Fruit fly (Drosophila melanogaster) whole organism, wandering third instar larva: Measurements from ENCODE around the gene CG15544.

Source experiments
- CG9705 ChIP-seq: fragments of 200-800 bp; sonication (Bioruptor generic); optimal IDR thresholded peaks from 2 replicates; lab custom pipeline; 2018; ENCODE audit warnings: missing biosample characterization, mild to moderate bottlenecking, missing genetic modification characterization
- CrebA ChIP-seq: fragments of 200-800 bp; sonication (Bioruptor generic); optimal IDR thresholded peaks from 2 replicates; lab custom pipeline; 2016; ENCODE audit warnings: missing biosample characterization, mild to moderate bottlenecking, missing genetic modification characterization, borderline replicate concordance
- Dif ChIP-seq: fragments of 200-275, 200-300 bp; sonication (Bioruptor generic); optimal IDR thresholded peaks from 2 replicates; lab custom pipeline; 2018; ENCODE audit warnings: missing biosample characterization, missing genetic modification characterization; ENCODE audit not compliant: partially characterized antibody
- HLH106 ChIP-seq: fragments of 200-800 bp; optimal IDR thresholded peaks from 3 replicates; lab custom pipeline; 2019; ENCODE audit warnings: missing biosample characterization, mild to moderate bottlenecking, missing genetic modification characterization, moderate library complexity
- Hnf4 ChIP-seq: fragments of 200-800 bp; sonication (Bioruptor generic); optimal IDR thresholded peaks from 2 replicates; lab custom pipeline; 2016; ENCODE audit warnings: missing biosample characterization, mild to moderate bottlenecking, missing genetic modification characterization
- Jra ChIP-seq: sonication (Bioruptor generic); optimal IDR thresholded peaks from 2 replicates; lab custom pipeline; 2016; ENCODE audit warnings: missing biosample characterization, missing genetic modification characterization
- Mio ChIP-seq: sonication (Bioruptor generic); optimal IDR thresholded peaks from 2 replicates; lab custom pipeline; 2016; ENCODE audit warnings: missing biosample characterization, missing genetic modification characterization
- Myc ChIP-seq: fragments of >200 bp; optimal IDR thresholded peaks from 2 replicates; lab custom pipeline; 2017
- N ChIP-seq: fragments of >200 bp; optimal IDR thresholded peaks from 2 replicates; lab custom pipeline; 2018; ENCODE audit warnings: missing biosample characterization, missing external identifiers, missing genetic modification characterization
- Vsx2 ChIP-seq: fragments of 200-300, 225-300 bp; sonication (Bioruptor generic); optimal IDR thresholded peaks from 2 replicates; lab custom pipeline; 2018; ENCODE audit warnings: missing biosample characterization, missing genetic modification characterization; ENCODE audit not compliant: partially characterized antibody
- brk ChIP-seq: fragments of 200-800 bp; sonication (Bioruptor generic); optimal IDR thresholded peaks from 2 replicates; lab custom pipeline; 2016; ENCODE audit warnings: missing biosample characterization, mild to moderate bottlenecking, missing genetic modification characterization
- dl ChIP-seq, 2 experiments: fragments of 175-275, 200-275 bp in 1 of 2; fragments of 200-275 bp in 1 of 2; sonication (Bioruptor generic); optimal IDR thresholded peaks; lab custom pipeline; 2018; ENCODE audit warnings: mild to moderate bottlenecking in 2 of 2, missing biosample characterization in 2 of 2, missing genetic modification characterization in 2 of 2, moderate library complexity in 2 of 2; ENCODE audit not compliant: partially characterized antibody in 2 of 2, insufficient read depth in 1 of 2
- dmrt93B ChIP-seq: fragments of 200-800 bp; sonication (Bioruptor generic); optimal IDR thresholded peaks from 2 replicates; lab custom pipeline; 2018; ENCODE audit warnings: missing biosample characterization, mild to moderate bottlenecking, missing genetic modification characterization
- ey ChIP-seq: fragments of 200-800 bp; sonication (Bioruptor generic); optimal IDR thresholded peaks from 2 replicates; lab custom pipeline; 2016; ENCODE audit warnings: missing biosample characterization, missing genetic modification characterization
- foxo ChIP-seq, 2 experiments: fragments of 200-800 bp; sonication (Bioruptor generic); optimal IDR thresholded peaks; 2 replicates in 1 of 2; 3 replicates in 1 of 2; lab custom pipeline; 2016 to 2017; ENCODE audit warnings: missing biosample characterization in 2 of 2, missing genetic modification characterization in 2 of 2
- fru ChIP-seq: fragments of 200-800 bp; sonication (Bioruptor generic); optimal IDR thresholded peaks from 3 replicates; lab custom pipeline; 2016; ENCODE audit warnings: missing biosample characterization, mild to moderate bottlenecking, missing genetic modification characterization
- h ChIP-seq: fragments of 200-800 bp; sonication (Bioruptor generic); optimal IDR thresholded peaks from 3 replicates; lab custom pipeline; 2016; ENCODE audit warnings: missing biosample characterization, mild to moderate bottlenecking, missing genetic modification characterization
- jim ChIP-seq: fragments of 175-275, 200-325 bp; sonication (Bioruptor generic); optimal IDR thresholded peaks from 2 replicates; lab custom pipeline; 2016; ENCODE audit warnings: missing biosample characterization, mild to moderate bottlenecking, missing genetic modification characterization
- rgr ChIP-seq: fragments of 200-800 bp; sonication (Bioruptor generic); optimal IDR thresholded peaks from 3 replicates; lab custom pipeline; 2016; ENCODE audit warnings: missing biosample characterization, mild to moderate bottlenecking, missing genetic modification characterization
- sage ChIP-seq: fragments of 200-800 bp; sonication (Bioruptor generic); optimal IDR thresholded peaks from 2 replicates; lab custom pipeline; 2016; ENCODE audit warnings: missing biosample characterization, mild to moderate bottlenecking, missing genetic modification characterization
- sv ChIP-seq: fragments of 200-800 bp; sonication (Bioruptor generic); optimal IDR thresholded peaks from 3 replicates; lab custom pipeline; 2016; ENCODE audit warnings: missing biosample characterization, missing genetic modification characterization
- tai ChIP-seq: sonication (Bioruptor generic); optimal IDR thresholded peaks from 2 replicates; lab custom pipeline; 2016; ENCODE audit warnings: missing biosample characterization, missing genetic modification characterization

The CG15544 gene

dm6 chr3R:30863971-30864370 lies 36.4 kb downstream of the CG15544 start:
- no peak for TF ChIP-seq ey (GFP tag; lab: Kevin White, UChicago)
- no peak for TF ChIP-seq Dif (GFP tag; lab: Kevin White, UChicago)
- no peak for TF ChIP-seq CG9705 (GFP tag; lab: Kevin White, UChicago)
- TF ChIP-seq rgr (GFP tag; lab: Kevin White, UChicago), result no peak
- no peak for TF ChIP-seq CrebA (GFP tag; lab: Kevin White, UChicago)
- no peak for TF ChIP-seq foxo (GFP tag; optimal IDR thresholded peaks at IDR 0.05; lab: Kevin White, UChicago)
- TF ChIP-seq h (GFP tag; lab: Kevin White, UChicago), result no peak

- no peak for TF ChIP-seq Hnf4
- TF ChIP-seq foxo (GFP tag; optimal IDR thresholded peaks at IDR 0.05; lab: Kevin White, UChicago), result no peak
- TF ChIP-seq HLH106 (tag; lab: Kevin White, UChicago), result no peak
- TF ChIP-seq Vsx2 (GFP tag; lab: Kevin White, UChicago), result no peak
These were observed 36.8 kb downstream of the CG15544 start for dm6 chr3R:30864465-30864864.

- TF ChIP-seq Myc (lab: Kevin White, UChicago) (no peak), Mio (GFP tag; lab: Kevin White, UChicago) (no peak), CrebA (GFP tag; lab: Kevin White, UChicago) (no peak), N (GFP tag; lab: Kevin White, UChicago) (no peak), Jra (GFP tag; lab: Kevin White, UChicago) (no peak)
These were observed 37.7 kb downstream of the CG15544 start for dm6 chr3R:30865365-30865770.

dm6 chr3R:30865883-30866282 lies 38.3 kb downstream of the CG15544 start:
- TF ChIP-seq CG9705 (GFP tag; lab: Kevin White, UChicago), result no peak
- TF ChIP-seq sage (GFP tag; lab: Kevin White, UChicago), result no peak
- no peak for TF ChIP-seq rgr (GFP tag; lab: Kevin White, UChicago)
- TF ChIP-seq Vsx2 (GFP tag; lab: Kevin White, UChicago), result no peak
- no peak for TF ChIP-seq tai
- TF ChIP-seq h (GFP tag; lab: Kevin White, UChicago), result no peak
- no peak for TF ChIP-seq fru (GFP tag; lab: Kevin White, UChicago)
- TF ChIP-seq foxo (GFP tag; optimal IDR thresholded peaks at IDR 0.05; lab: Kevin White, UChicago), result no peak
- TF ChIP-seq Mio (GFP tag; lab: Kevin White, UChicago), result no peak
- no peak for TF ChIP-seq sv
- TF ChIP-seq Dif (GFP tag; lab: Kevin White, UChicago), result no peak
- TF ChIP-seq brk (GFP tag; lab: Kevin White, UChicago), result no peak

- TF ChIP-seq dmrt93B (GFP tag; lab: Kevin White, UChicago), result no peak
- no peak for TF ChIP-seq ey (GFP tag; lab: Kevin White, UChicago)
- TF ChIP-seq fru (GFP tag; lab: Kevin White, UChicago), result no peak
- TF ChIP-seq jim (GFP tag; lab: Kevin White, UChicago), result no peak
These were observed 39.6 kb downstream of the CG15544 start, which contains the start of gene Cpr100A for dm6 chr3R:30867232-30867631. Cpr100A (plus strand) TSS chr3R:30867521.

dm6 chr3R:30870317-30870878 lies 42.8 kb downstream of the CG15544 start:
- TF ChIP-seq Myc (lab: Kevin White, UChicago), result peak; percentile 63
- TF ChIP-seq dl (GFP tag; optimal IDR thresholded peaks at IDR 0.05; lab: Kevin White, UChicago; ENCODE audit: insufficient read depth in 1 of 2, partially characterized antibody in 2 of 2), result no peak
- TF ChIP-seq sv, result no peak

- no peak for TF ChIP-seq dl (GFP tag; optimal IDR thresholded peaks at IDR 0.05; lab: Kevin White, UChicago; ENCODE audit: insufficient read depth in 1 of 2, partially characterized antibody in 2 of 2)
- TF ChIP-seq Vsx2 (GFP tag; lab: Kevin White, UChicago), result no peak
These were observed 44.9 kb downstream of the CG15544 start, which contains the start of gene CG15545 for dm6 chr3R:30872301-30873044. CG15545 (minus strand) TSS chr3R:30872351.
